Worm (Caenorhabditis elegans) whole organism, mixed stage, embryonic: Measurements from ENCODE around the gene tag-340.

Source experiments
- elt-1 ChIP-seq: sonication (generic microtip); optimal IDR thresholded peaks from 2 replicates; lab custom pipeline; 2017; ENCODE audit warnings: missing genetic modification characterization, mild to moderate bottlenecking, missing compliant biosample characterization, antibody characterized with exemption, moderate library complexity, borderline replicate concordance; ENCODE audit not compliant: insufficient read depth
- elt-3 ChIP-seq: fragments of 150-350 bp; optimal IDR thresholded peaks from 2 replicates; lab custom pipeline; 2014; ENCODE audit warnings: missing biosample characterization, missing genetic modification characterization
- flh-1 ChIP-seq: fragments of 200-800 bp; sonication (Bioruptor generic); optimal IDR thresholded peaks from 2 replicates; lab custom pipeline; 2018; ENCODE audit warnings: mild to moderate bottlenecking, missing genetic modification characterization, moderate library complexity, missing compliant biosample characterization
- lin-13 ChIP-seq: fragments of 150-350 bp; optimal IDR thresholded peaks from 2 replicates; lab custom pipeline; 2014; ENCODE audit warnings: missing biosample characterization, missing genetic modification characterization
- lin-32 ChIP-seq: fragments of 200-800 bp; sonication (Bioruptor generic); optimal IDR thresholded peaks from 2 replicates; lab custom pipeline; 2018; ENCODE audit warnings: mild to moderate bottlenecking, missing genetic modification characterization, missing compliant biosample characterization
- lsy-2 ChIP-seq: fragments of 150-350 bp; optimal IDR thresholded peaks from 2 replicates; lab custom pipeline; 2014; ENCODE audit warnings: missing biosample characterization, missing genetic modification characterization
- mab-5 ChIP-seq: fragments of 150-350 bp; optimal IDR thresholded peaks from 2 replicates; lab custom pipeline; 2014; ENCODE audit warnings: missing biosample characterization, missing genetic modification characterization
- nhr-12 ChIP-seq: fragments of 150-350 bp; optimal IDR thresholded peaks from 2 replicates; lab custom pipeline; 2014; ENCODE audit warnings: missing biosample characterization, missing genetic modification characterization
- nhr-28 ChIP-seq: fragments of 150-350 bp; optimal IDR thresholded peaks from 2 replicates; lab custom pipeline; 2014; ENCODE audit warnings: missing biosample characterization, missing genetic modification characterization
- nhr-76 ChIP-seq: sonication (generic microtip); optimal IDR thresholded peaks from 2 replicates; lab custom pipeline; 2017; ENCODE audit warnings: missing biosample characterization, missing genetic modification characterization
- unc-39 ChIP-seq: fragments of 150-350 bp; optimal IDR thresholded peaks from 2 replicates; lab custom pipeline; 2014; ENCODE audit warnings: missing biosample characterization, missing genetic modification characterization
- unc-62 ChIP-seq: fragments of 150-350 bp; optimal IDR thresholded peaks from 2 replicates; lab custom pipeline; 2014; ENCODE audit warnings: missing biosample characterization, missing genetic modification reagents, missing genetic modification characterization
- ztf-11 ChIP-seq: fragments of 150-350 bp; optimal IDR thresholded peaks from 2 replicates; lab custom pipeline; 2014; ENCODE audit warnings: missing biosample characterization, missing genetic modification characterization

ce11 chrIII:4912317-4912716 lies 12.0 kb downstream of the tag-340 start, which contains the start of the genes F26F4.9 and cee-1:
- TF ChIP-seq mab-5 = no peak
- no peak for TF ChIP-seq elt-3 (tag; lab: Kevin White, UChicago)
- no peak for TF ChIP-seq lsy-2 (tag; lab: Kevin White, UChicago)
- no peak for TF ChIP-seq nhr-12 (tag; lab: Kevin White, UChicago)
- no peak for TF ChIP-seq elt-1
- no peak for TF ChIP-seq flh-1 (GFP tag; lab: Kevin White, UChicago)
- TF ChIP-seq lin-32 (GFP tag; lab: Kevin White, UChicago) = no peak
- no peak for TF ChIP-seq nhr-28 (tag; lab: Kevin White, UChicago)
- TF ChIP-seq unc-62 (GFP tag; lab: Kevin White, UChicago) = no peak
- TF ChIP-seq lin-13 (tag; lab: Kevin White, UChicago) = no peak
- no peak for TF ChIP-seq ztf-11 (tag; lab: Kevin White, UChicago)
- TF ChIP-seq unc-39 (tag; lab: Kevin White, UChicago) = no peak
- TF ChIP-seq nhr-76 (tag; lab: Kevin White, UChicago) = no peak
